Fruit fly (Drosophila melanogaster): ENCODE measurements around the gene CG3982.
A peak's percentile ranks its signal among the peaks of the same experiment; 100 is the strongest.

CG3982 gene

DNA sequence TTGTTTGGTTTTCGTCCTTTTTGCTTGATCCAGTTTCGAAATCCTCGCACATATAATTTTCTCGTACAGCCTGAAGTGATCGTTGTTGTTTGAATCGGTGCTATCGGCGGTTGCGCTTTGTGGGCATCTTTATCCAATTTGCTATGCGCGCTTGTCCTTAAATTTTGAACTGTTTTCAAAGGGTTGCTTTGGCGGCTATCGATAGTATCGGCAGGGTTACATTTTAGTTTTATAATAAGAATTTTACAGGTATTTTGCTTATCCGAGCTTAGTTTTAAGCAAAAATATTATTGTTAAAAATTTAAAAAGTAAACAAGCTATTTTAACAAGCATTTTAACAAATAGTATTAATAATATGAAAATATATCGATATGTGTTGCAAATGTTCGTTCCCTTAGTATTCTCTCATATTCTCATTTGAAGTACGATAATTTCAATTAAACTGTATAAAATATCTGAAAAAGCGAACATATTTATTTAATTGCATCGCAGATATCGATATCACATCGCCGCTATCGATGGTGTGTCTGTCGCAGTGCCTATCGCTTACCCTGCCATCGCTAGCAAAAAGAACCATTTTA lies 50.2 kb downstream of the CG3982 start, which contains the start of the genes Klp67A and CG4452 (continued):
- TF ChIP-seq BtbVII (GFP tag; optimal IDR thresholded peaks at IDR 0.05) (no peak), esg (GFP tag; conservative IDR thresholded peaks at IDR 0.05) (0 out of 2 replicates have a peak, but pooled peaks have one; percentile 12), CG33557 (GFP tag; optimal IDR thresholded peaks at IDR 0.05) (peak; percentile 55), Doc3 (GFP tag; IDR thresholded peaks at IDR 0.05; ENCODE audit: partially characterized antibody) (peak; percentile 92), CG34376 (GFP tag; optimal IDR thresholded peaks at IDR 0.05) (peak; percentile 5), mam (GFP tag; optimal IDR thresholded peaks at IDR 0.05) (peak; percentile 22), Dad (GFP tag; optimal IDR thresholded peaks at IDR 0.05) (no peak), grau (tag; optimal IDR thresholded peaks at IDR 0.05) (peak; percentile 51), HLH54F (GFP tag; optimal IDR thresholded peaks at IDR 0.05) (no peak), CG15269 (tag; optimal IDR thresholded peaks at IDR 0.05) (peak; percentile 0), crol (GFP tag; IDR thresholded peaks at IDR 0.05) (no peak), CG12769 (tag; optimal IDR thresholded peaks at IDR 0.05) (no peak), Hr51 (GFP tag; optimal IDR thresholded peaks at IDR 0.05) (peak in 1 of 2 experiments; percentile 37), CG12104 (GFP tag; optimal IDR thresholded peaks at IDR 0.05) (peak; percentile 21), inv (GFP tag; IDR thresholded peaks at IDR 0.05; ENCODE audit: partially characterized antibody) (peak; percentile 89), sc (optimal IDR thresholded peaks at IDR 0.05) (no peak), sc (GFP tag; optimal IDR thresholded peaks at IDR 0.05) (peak; percentile 47), cato (GFP tag; optimal IDR thresholded peaks at IDR 0.05; ENCODE audit: borderline replicate concordance) (peak; percentile 36), psq (GFP tag; optimal IDR thresholded peaks at IDR 0.05) (peak; percentile 99), CG4854 (GFP tag; optimal IDR thresholded peaks at IDR 0.05) (peak; percentile 17), Max (GFP tag; optimal IDR thresholded peaks at IDR 0.05) (peak; percentile 32), peb (GFP tag; IDR thresholded peaks at IDR 0.05) (no peak), CG18764 (GFP tag; optimal IDR thresholded peaks at IDR 0.05) (peak; percentile 17), Dll (GFP tag; IDR thresholded peaks at IDR 0.05; ENCODE audit: partially characterized antibody) (peak; percentile 96), CoRest (tag; optimal IDR thresholded peaks at IDR 0.05) (peak; percentile 77), Bgb (GFP tag; IDR thresholded peaks at IDR 0.05; ENCODE audit: partially characterized antibody) (peak; percentile 88), vfl (GFP tag; optimal IDR thresholded peaks at IDR 0.05) (peak; percentile 61), CG7745 (tag; optimal IDR thresholded peaks at IDR 0.05) (no peak), CG13775 (GFP tag; optimal IDR thresholded peaks at IDR 0.05) (peak; percentile 73), B-H1 (GFP tag; IDR thresholded peaks at IDR 0.05) (no peak), CG2120 (GFP tag; optimal IDR thresholded peaks at IDR 0.05) (peak; percentile 45), ara (GFP tag; IDR thresholded peaks at IDR 0.05) (no peak), Oli (tag; optimal IDR thresholded peaks at IDR 0.05) (no peak), tio (GFP tag; optimal IDR thresholded peaks at IDR 0.05) (no peak), Xbp1 (GFP tag; optimal IDR thresholded peaks at IDR 0.05) (peak; percentile 43), CG18619 (GFP tag; optimal IDR thresholded peaks at IDR 0.05) (peak; percentile 17), otp (GFP tag; IDR thresholded peaks at IDR 0.05) (no peak), CG7271 (tag; optimal IDR thresholded peaks at IDR 0.05) (peak; percentile 31), Ets97D (GFP tag; optimal IDR thresholded peaks at IDR 0.05) (peak; percentile 67), CG9932 (GFP tag; IDR thresholded peaks at IDR 0.05) (peak; percentile 60), CG12659 (GFP tag; optimal IDR thresholded peaks at IDR 0.05) (peak; percentile 79), Spps (tag; optimal IDR thresholded peaks at IDR 0.05) (peak; percentile 27), CG42726 (GFP tag; IDR thresholded peaks at IDR 0.05; ENCODE audit: partially characterized antibody) (peak; percentile 56), hbn (GFP tag; IDR thresholded peaks at IDR 0.05; ENCODE audit: partially characterized antibody) (peak; percentile 83), CG14441 (GFP tag; IDR thresholded peaks at IDR 0.05) (0 out of 2 replicates have a peak, but pooled peaks have one; percentile 13), al (GFP tag; IDR thresholded peaks at IDR 0.05) (0 out of 2 replicates have a peak, but pooled peaks have one; percentile 34), CG9797 (GFP tag; optimal IDR thresholded peaks at IDR 0.05) (peak; percentile 51), sim (GFP tag; IDR thresholded peaks at IDR 0.05) (no peak), CG8765 (GFP tag; IDR thresholded peaks at IDR 0.05) (no peak), Optix (GFP tag; IDR thresholded peaks at IDR 0.05) (no peak)

Measured in whole organism, embryonic.